Worm (Caenorhabditis elegans) whole organism, L4 larva: Measurements from ENCODE around the gene phy-4.

Experiments used
- lin-13 ChIP-seq: fragments of 150-350 bp; optimal IDR thresholded peaks from 2 replicates; lab custom pipeline; 2014; ENCODE audit warnings: missing biosample characterization, missing genetic modification reagents, missing genetic modification characterization
- lin-15B ChIP-seq: fragments of 150-350 bp; sonication (generic microtip); optimal IDR thresholded peaks from 3 replicates; lab custom pipeline; 2014; ENCODE audit warnings: missing biosample characterization, missing genetic modification characterization
- lin-38 ChIP-seq: fragments of 200-800 bp; sonication (Bioruptor generic); IDR thresholded peaks from 2 replicates; pipeline ENCODE4 v1.3.6; 2022; ENCODE audit warnings: missing genetic modification reagents, missing genetic modification characterization, missing compliant biosample characterization
- skn-1 ChIP-seq: fragments of 150-350 bp; optimal IDR thresholded peaks from 2 replicates; lab custom pipeline; 2014; ENCODE audit warnings: missing biosample characterization, missing genetic modification characterization
- zfp-2 ChIP-seq: sonication (generic microtip); optimal IDR thresholded peaks from 2 replicates; lab custom pipeline; 2016; ENCODE audit warnings: mild to moderate bottlenecking, missing genetic modification characterization, missing compliant biosample characterization

- TF ChIP-seq lin-38 (GFP tag; lab: Robert Waterston, UW), result no peak
- TF ChIP-seq lin-15B (tag; lab: Kevin White, UChicago), result no peak
- TF ChIP-seq lin-13, result no peak
- no peak for TF ChIP-seq skn-1 (tag; lab: Kevin White, UChicago)
- no peak for TF ChIP-seq zfp-2 (tag; lab: Kevin White, UChicago)
These were observed 43.1 kb downstream of the phy-4 start, which contains the start of gene Y43F8B.11 for ce11 chrV:19470385-19470784.
